Worm (Caenorhabditis elegans) whole organism, L1 larva: Measurements from ENCODE around the gene F32D8.14.

Experiments
- ceh-63 ChIP-seq: fragments of 200-800 bp; sonication (Bioruptor generic); optimal IDR thresholded peaks from 2 replicates; lab custom pipeline; 2018; ENCODE audit warnings: mild to moderate bottlenecking, missing genetic modification characterization, missing compliant biosample characterization
- lir-3 ChIP-seq: sonication (generic microtip); optimal IDR thresholded peaks from 2 replicates; lab custom pipeline; 2016; ENCODE audit warnings: mild to moderate bottlenecking, missing genetic modification characterization, moderate library complexity, missing compliant biosample characterization; ENCODE audit not compliant: poor library complexity
- unc-62 ChIP-seq: fragments of 150-350 bp; optimal IDR thresholded peaks from 2 replicates; lab custom pipeline; 2014; ENCODE audit warnings: missing biosample characterization, missing genetic modification reagents, missing genetic modification characterization
- zag-1 ChIP-seq: fragments of 150-350 bp; optimal IDR thresholded peaks from 2 replicates; lab custom pipeline; 2014; ENCODE audit warnings: missing biosample characterization, missing genetic modification characterization
- zip-4 ChIP-seq: fragments of 200-800 bp; sonication (Bioruptor generic); optimal IDR thresholded peaks from 2 replicates; lab custom pipeline; 2018; ENCODE audit warnings: mild to moderate bottlenecking, missing genetic modification characterization, moderate library complexity, missing compliant biosample characterization

DNA sequence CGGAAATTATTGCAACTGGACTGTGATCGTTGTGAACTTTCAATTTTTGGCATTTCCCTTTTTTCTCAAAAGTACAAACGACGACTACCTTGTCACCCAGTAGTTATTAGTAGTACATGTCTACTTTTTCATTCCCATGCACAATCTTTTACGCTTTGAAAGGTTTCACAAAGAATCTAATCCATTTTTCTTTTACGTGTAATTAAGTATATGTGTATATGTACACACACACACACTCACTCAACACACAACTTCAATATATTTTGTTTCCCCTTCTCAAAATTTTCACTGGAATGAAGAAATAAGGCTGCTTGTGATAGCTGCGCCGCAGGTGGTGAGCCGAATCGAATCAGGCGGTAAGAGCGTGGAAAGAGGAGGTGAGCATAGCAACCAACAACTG, 30.1 kb upstream of the F32D8.14 start, which contains the start of gene F58B4.6:
- TF ChIP-seq zip-4 (no peak), lir-3 (tag; lab: Kevin White, UChicago) (no peak), ceh-63 (GFP tag; lab: Kevin White, UChicago) (no peak), unc-62 (GFP tag; lab: Kevin White, UChicago) (no peak), zag-1 (tag; lab: Kevin White, UChicago) (no peak)
